Worm (Caenorhabditis elegans): ENCODE data around the gene pqn-18.

Gene pqn-18

ce11 chrX:12940811-12941210 lies 33.2 kb downstream of the pqn-18 start, which contains the start of gene gmap-3:
Gene gmap-3 (minus strand): TSS chrX:12940958.
- TF ChIP-seq F16B12.6 (tag; optimal IDR thresholded peaks at IDR 0.05): no peak
- TF ChIP-seq blmp-1 (tag; optimal IDR thresholded peaks at IDR 0.05): peak; percentile 16

ce11 chrX:12942296-12942695 lies 34.7 kb downstream of the pqn-18 start:
- TF ChIP-seq nhr-77 (tag; optimal IDR thresholded peaks at IDR 0.05) (no peak), nhr-76 (tag; optimal IDR thresholded peaks at IDR 0.05) (no peak), unc-130 (tag; optimal IDR thresholded peaks at IDR 0.05) (no peak), ceh-63 (GFP tag; optimal IDR thresholded peaks at IDR 0.05) (no peak), vab-15 (tag; optimal IDR thresholded peaks at IDR 0.05) (no peak), lin-35 (GFP tag; optimal IDR thresholded peaks at IDR 0.05) (peak in 1 of 2 experiments; percentile 25), aha-1 (tag; optimal IDR thresholded peaks at IDR 0.05) (no peak), nhr-12 (tag; optimal IDR thresholded peaks at IDR 0.05) (no peak), snpc-4 (tag; optimal IDR thresholded peaks at IDR 0.05) (no peak), zag-1 (tag; optimal IDR thresholded peaks at IDR 0.05) (no peak), lsy-2 (tag; optimal IDR thresholded peaks at IDR 0.05) (no peak), lin-13 (GFP tag; optimal IDR thresholded peaks at IDR 0.05) (no peak), snu-23 (GFP tag; optimal IDR thresholded peaks at IDR 0.05) (peak; percentile 38), lin-39 (tag; optimal IDR thresholded peaks at IDR 0.05) (no peak), dsc-1 (tag; optimal IDR thresholded peaks at IDR 0.05) (no peak), mab-9 (GFP tag; IDR thresholded peaks at IDR 0.05) (no peak), fos-1 (tag; optimal IDR thresholded peaks at IDR 0.05) (no peak), alr-1 (tag; optimal IDR thresholded peaks at IDR 0.05; ENCODE audit: borderline replicate concordance) (no peak), aly-2 (tag; optimal IDR thresholded peaks at IDR 0.05) (no peak), pqm-1 (tag; optimal IDR thresholded peaks at IDR 0.05) (no peak), nhr-47 (tag; optimal IDR thresholded peaks at IDR 0.05) (peak; percentile 5), ama-1 (optimal IDR thresholded peaks at IDR 0.05) (no peak), grh-1 (GFP tag; IDR thresholded peaks at IDR 0.05) (no peak), unc-98 (GFP tag; IDR thresholded peaks at IDR 0.05) (no peak), fkh-8 (tag; optimal IDR thresholded peaks at IDR 0.05) (no peak), nhr-71 (tag; optimal IDR thresholded peaks at IDR 0.05) (peak; percentile 17), nhr-19 (GFP tag; conservative IDR thresholded peaks at IDR 0.05) (peak; percentile 31), efl-3 (GFP tag; optimal IDR thresholded peaks at IDR 0.05) (no peak), lin-14 (GFP tag; optimal IDR thresholded peaks at IDR 0.05) (peak; percentile 20), ces-1 (GFP tag; optimal IDR thresholded peaks at IDR 0.05) (no peak), elt-3 (tag; optimal IDR thresholded peaks at IDR 0.05) (no peak), nhr-20 (tag; optimal IDR thresholded peaks at IDR 0.05) (peak; percentile 17), mep-1 (tag; optimal IDR thresholded peaks at IDR 0.05) (peak; percentile 12), lin-15B (tag; optimal IDR thresholded peaks at IDR 0.05) (no peak)

ce11 chrX:12943166-12943565 lies 35.5 kb downstream of the pqn-18 start, which contains the start of gene gmap-2:
Gene gmap-2 (minus strand): TSS chrX:12943266.
- TF ChIP-seq fos-1 (tag; optimal IDR thresholded peaks at IDR 0.05): no peak

ce11 chrX:12944661-12945060 lies 37.0 kb downstream of the pqn-18 start:
- TF ChIP-seq nhr-85 (tag) (peak; percentile 30), ces-1 (GFP tag; optimal IDR thresholded peaks at IDR 0.05) (no peak)

ce11 chrX:12946533-12946932 lies 38.9 kb downstream of the pqn-18 start, which contains the start of gene C05E7.3:
Gene C05E7.3 (minus strand): TSS chrX:12946633.
- TF ChIP-seq pag-3 (tag; optimal IDR thresholded peaks at IDR 0.05; ENCODE audit: borderline replicate concordance, insufficient read depth): no peak
- TF ChIP-seq zag-1 (tag; optimal IDR thresholded peaks at IDR 0.05): no peak
- TF ChIP-seq xbp-1 (tag; optimal IDR thresholded peaks at IDR 0.05): no peak
- TF ChIP-seq ceh-88 (GFP tag; IDR thresholded peaks at IDR 0.05): no peak
- TF ChIP-seq fos-1 (tag; optimal IDR thresholded peaks at IDR 0.05): no peak
- TF ChIP-seq C34B4.2 (tag; optimal IDR thresholded peaks at IDR 0.05): no peak
- no peak for TF ChIP-seq swsn-7 (tag; optimal IDR thresholded peaks at IDR 0.05)
- TF ChIP-seq isw-1 (GFP tag; IDR thresholded peaks at IDR 0.05): no peak
- no peak for TF ChIP-seq nhr-71 (tag; optimal IDR thresholded peaks at IDR 0.05)
- TF ChIP-seq nhr-12 (tag; optimal IDR thresholded peaks at IDR 0.05): no peak
- no peak for TF ChIP-seq lsy-2 (tag; optimal IDR thresholded peaks at IDR 0.05)
- no peak for TF ChIP-seq sup-37 (GFP tag; optimal IDR thresholded peaks at IDR 0.05)
